Worm (Caenorhabditis elegans): ENCODE measurements around the gene F36D3.14.

- TF ChIP-seq cog-1 (tag; optimal IDR thresholded peaks at IDR 0.05) (no peak), ztf-23 (GFP tag; IDR thresholded peaks at IDR 0.05) (no peak), med-1 (GFP tag; optimal IDR thresholded peaks at IDR 0.05; ENCODE audit: insufficient read depth) (no peak), flt-1 (GFP tag; IDR thresholded peaks at IDR 0.05) (no peak), klf-2 (GFP tag; conservative IDR thresholded peaks at IDR 0.05) (no peak), T22C8.4 (GFP tag; IDR thresholded peaks at IDR 0.05) (no peak), ztf-29 (GFP tag; IDR thresholded peaks at IDR 0.05) (no peak), tab-1 (GFP tag; IDR thresholded peaks at IDR 0.05) (no peak), ref-1 (GFP tag; conservative IDR thresholded peaks at IDR 0.05) (no peak)
Observed at ce11 chrV:16487474-16487873, 15.6 kb downstream of the F36D3.14 start, which contains the start of gene Y32B12A.5.
